Worm (Caenorhabditis elegans) whole organism, young adult: Measurements from ENCODE around the gene Y62H9A.12.

ENCODE experiments used
- B0019.2 ChIP-seq: fragments of 200-800 bp; sonication (Bioruptor generic); conservative IDR thresholded peaks from 2 replicates; pipeline ENCODE4 v1.3.6; 2022; ENCODE audit warnings: missing genetic modification reagents, missing genetic modification characterization, missing compliant biosample characterization
- B0035.1 ChIP-seq: sonication (generic microtip); optimal IDR thresholded peaks from 2 replicates; lab custom pipeline; 2016; ENCODE audit warnings: missing genetic modification characterization, mild to moderate bottlenecking, missing compliant biosample characterization, missing genotype, missing genetic modification reagents
- B0261.1 ChIP-seq: sonication (generic microtip); optimal IDR thresholded peaks from 2 replicates; lab custom pipeline; 2016; ENCODE audit warnings: mild to moderate bottlenecking, missing genetic modification characterization, moderate library complexity, missing compliant biosample characterization
- C17E4.6 ChIP-seq: fragments of 200-800 bp; sonication (Bioruptor generic); IDR thresholded peaks from 2 replicates; pipeline ENCODE4 v1.3.6; 2022; ENCODE audit warnings: missing genetic modification reagents, missing genetic modification characterization, missing compliant biosample characterization
- F23B12.7 ChIP-seq: sonication (generic microtip); optimal IDR thresholded peaks from 2 replicates; lab custom pipeline; 2017; ENCODE audit warnings: missing genetic modification characterization, mild to moderate bottlenecking, missing compliant biosample characterization, antibody characterized with exemption, moderate library complexity; ENCODE audit not compliant: insufficient read depth
- F55B11.4 ChIP-seq: sonication (generic microtip); optimal IDR thresholded peaks from 2 replicates; lab custom pipeline; 2016; ENCODE audit warnings: missing compliant biosample characterization, missing genetic modification characterization, borderline replicate concordance; ENCODE audit not compliant: insufficient read depth
- K12H6.12 ChIP-seq: fragments of 200-800 bp; sonication (Bioruptor generic); optimal IDR thresholded peaks from 2 replicates; lab custom pipeline; 2018; ENCODE audit warnings: mild to moderate bottlenecking, missing genetic modification characterization, missing compliant biosample characterization
- T07F8.4 ChIP-seq: sonication (generic microtip); optimal IDR thresholded peaks from 2 replicates; lab custom pipeline; 2016; ENCODE audit warnings: mild to moderate bottlenecking, missing genetic modification characterization, moderate library complexity, missing compliant biosample characterization
- Y53F4B.3 ChIP-seq: fragments of 200-800 bp; sonication (Bioruptor generic); IDR thresholded peaks from 2 replicates; pipeline ENCODE4 v1.3.6; 2022; ENCODE audit warnings: missing genetic modification reagents, missing genetic modification characterization, missing compliant biosample characterization
- Y53G8AR.9 ChIP-seq: fragments of 200-800 bp; sonication (Bioruptor generic); conservative IDR thresholded peaks from 2 replicates; pipeline ENCODE4 v1.3.6; 2022; ENCODE audit warnings: missing genetic modification reagents, missing genetic modification characterization, missing compliant biosample characterization
- Y67H2A.10 ChIP-seq: fragments of 200-800 bp; sonication (Bioruptor generic); conservative IDR thresholded peaks from 2 replicates; pipeline ENCODE4 v1.3.6; 2022; ENCODE audit warnings: missing genetic modification reagents, missing genetic modification characterization, missing compliant biosample characterization
- Y95B8A.8 ChIP-seq: fragments of 200-800 bp; sonication (Bioruptor generic); IDR thresholded peaks from 2 replicates; pipeline ENCODE4 v1.3.6; 2022; ENCODE audit warnings: missing genetic modification reagents, missing genetic modification characterization, missing compliant biosample characterization
- athp-1 ChIP-seq: sonication (generic microtip); optimal IDR thresholded peaks from 2 replicates; lab custom pipeline; 2017; ENCODE audit warnings: mild to moderate bottlenecking, missing genetic modification characterization, missing compliant biosample characterization
- attf-5 ChIP-seq: fragments of 200-800 bp; sonication (Bioruptor generic); optimal IDR thresholded peaks from 2 replicates; lab custom pipeline; 2018; ENCODE audit warnings: mild to moderate bottlenecking, missing genetic modification characterization, missing compliant biosample characterization
- cebp-1 ChIP-seq, 2 experiments: fragments of 200-800 bp in 1 of 2; sonication (Bioruptor generic) in 1 of 2; sonication (generic microtip) in 1 of 2; IDR thresholded peaks in 1 of 2; optimal IDR thresholded peaks in 1 of 2; 2 replicates each; pipeline versions ENCODE4 v1.3.6 to Lab custom; 2017 to 2022; ENCODE audit warnings: missing compliant biosample characterization in 2 of 2, missing genetic modification characterization in 2 of 2, mild to moderate bottlenecking in 1 of 2, missing genetic modification reagents in 1 of 2, moderate library complexity in 1 of 2
- ceh-79 ChIP-seq: sonication (generic microtip); optimal IDR thresholded peaks from 2 replicates; lab custom pipeline; 2017; ENCODE audit warnings: mild to moderate bottlenecking, missing genetic modification characterization, missing compliant biosample characterization
- ceh-91 ChIP-seq: fragments of 200-800 bp; sonication (Bioruptor generic); IDR thresholded peaks from 2 replicates; pipeline ENCODE4 v1.3.6; 2022; ENCODE audit warnings: missing genetic modification reagents, missing genetic modification characterization, missing compliant biosample characterization
- chd-7 ChIP-seq: sonication (generic microtip); optimal IDR thresholded peaks from 2 replicates; lab custom pipeline; 2016; ENCODE audit warnings: mild to moderate bottlenecking, missing genetic modification characterization, moderate library complexity, missing compliant biosample characterization
- die-1 ChIP-seq: sonication (generic microtip); optimal IDR thresholded peaks from 2 replicates; lab custom pipeline; 2016; ENCODE audit warnings: missing genotype, mild to moderate bottlenecking, missing genetic modification characterization, missing compliant biosample characterization
- dpl-1 ChIP-seq: fragments of 150-350 bp; optimal IDR thresholded peaks from 2 replicates; lab custom pipeline; 2014; ENCODE audit warnings: missing biosample characterization, missing genetic modification reagents, missing genetic modification characterization
- egl-18 ChIP-seq: fragments of 200-800 bp; sonication (Bioruptor generic); IDR thresholded peaks from 2 replicates; pipeline ENCODE4 v1.3.6; 2022; ENCODE audit warnings: missing genetic modification reagents, missing genetic modification characterization, missing compliant biosample characterization
- ekl-4 ChIP-seq: fragments of 200-800 bp; sonication (Bioruptor generic); IDR thresholded peaks from 2 replicates; pipeline ENCODE4 v1.3.6; 2022; ENCODE audit warnings: missing genetic modification reagents, missing genetic modification characterization, missing compliant biosample characterization
- him-1 ChIP-seq: sonication (generic microtip); optimal IDR thresholded peaks from 2 replicates; lab custom pipeline; 2016; ENCODE audit warnings: missing genotype, missing genetic modification reagents, missing genetic modification characterization, missing compliant biosample characterization
- hlh-12 ChIP-seq: sonication (generic microtip); optimal IDR thresholded peaks from 2 replicates; lab custom pipeline; 2016; ENCODE audit warnings: missing genetic modification characterization, missing compliant biosample characterization
- hrde-1 ChIP-seq: sonication (generic microtip); optimal IDR thresholded peaks from 2 replicates; lab custom pipeline; 2016; ENCODE audit warnings: missing genetic modification characterization, mild to moderate bottlenecking, missing compliant biosample characterization, moderate library complexity, missing genotype, missing genetic modification reagents, borderline replicate concordance
- lin-26 ChIP-seq: fragments of 200-800 bp; sonication (Bioruptor generic); IDR thresholded peaks from 2 replicates; pipeline ENCODE4 v1.3.6; 2022; ENCODE audit warnings: missing genetic modification reagents, missing genetic modification characterization, missing compliant biosample characterization
- lin-35 ChIP-seq, 3 experiments: fragments of 150-350 bp in 2 of 3; sonication (generic microtip) in 1 of 3; optimal IDR thresholded peaks; 2 replicates each; lab custom pipeline; 2014 to 2018; ENCODE audit warnings: missing biosample characterization in 3 of 3, missing genetic modification characterization in 3 of 3, missing genetic modification reagents in 3 of 3
- lin-40 ChIP-seq: sonication (generic microtip); optimal IDR thresholded peaks from 2 replicates; lab custom pipeline; 2016; ENCODE audit warnings: missing genetic modification characterization, mild to moderate bottlenecking, missing compliant biosample characterization, missing genotype, missing genetic modification reagents
- lsy-27 ChIP-seq: sonication (generic microtip); optimal IDR thresholded peaks from 2 replicates; lab custom pipeline; 2017; ENCODE audit warnings: missing genetic modification characterization, mild to moderate bottlenecking, missing compliant biosample characterization, antibody characterized with exemption, missing genotype, borderline replicate concordance; ENCODE audit not compliant: insufficient read depth
- madf-8 ChIP-seq: fragments of 200-800 bp; sonication (Bioruptor generic); conservative IDR thresholded peaks from 2 replicates; pipeline ENCODE4 v1.3.6; 2022; ENCODE audit warnings: missing genetic modification reagents, missing genetic modification characterization, missing compliant biosample characterization
- mcd-1 ChIP-seq: fragments of 200-800 bp; sonication (Bioruptor generic); IDR thresholded peaks from 2 replicates; pipeline ENCODE4 v1.3.6; 2022; ENCODE audit warnings: missing genetic modification reagents, missing genetic modification characterization, missing compliant biosample characterization
- mes-4 ChIP-seq: sonication (generic microtip); optimal IDR thresholded peaks from 2 replicates; lab custom pipeline; 2016; ENCODE audit warnings: missing genotype, missing genetic modification characterization, missing compliant biosample characterization
- nfya-1 ChIP-seq: sonication (generic microtip); optimal IDR thresholded peaks from 2 replicates; lab custom pipeline; 2017; ENCODE audit warnings: antibody characterized with exemption, missing compliant biosample characterization, missing genetic modification characterization, borderline replicate concordance; ENCODE audit not compliant: insufficient read depth
- nhr-120 ChIP-seq: fragments of 200-800 bp; sonication (Bioruptor generic); IDR thresholded peaks from 2 replicates; pipeline ENCODE4 v1.3.6; 2022; ENCODE audit warnings: missing genetic modification characterization, missing compliant biosample characterization
- nhr-80 ChIP-seq: sonication (generic microtip); optimal IDR thresholded peaks from 2 replicates; lab custom pipeline; 2016; ENCODE audit warnings: missing genetic modification characterization, missing compliant biosample characterization
- pbrm-1 ChIP-seq: fragments of 200-800 bp; sonication (Bioruptor generic); IDR thresholded peaks from 2 replicates; pipeline ENCODE4 v1.3.6; 2022; ENCODE audit warnings: missing genetic modification reagents, missing genetic modification characterization, missing compliant biosample characterization
- tbp1 ChIP-seq: fragments of 200-800 bp; sonication (Bioruptor generic); optimal IDR thresholded peaks from 2 replicates; lab custom pipeline; 2018; ENCODE audit warnings: mild to moderate bottlenecking, missing genetic modification characterization, missing compliant biosample characterization
- tbx-9 ChIP-seq: sonication (generic microtip); optimal IDR thresholded peaks from 2 replicates; lab custom pipeline; 2016; ENCODE audit warnings: borderline replicate concordance, missing genetic modification characterization, inconsistent platforms, missing compliant biosample characterization
- tlf-1 ChIP-seq: fragments of 200-800 bp; sonication (Bioruptor generic); optimal IDR thresholded peaks from 2 replicates; lab custom pipeline; 2018; ENCODE audit warnings: mild to moderate bottlenecking, missing genetic modification characterization, missing compliant biosample characterization
- unc-130 ChIP-seq: sonication (generic microtip); optimal IDR thresholded peaks from 2 replicates; lab custom pipeline; 2016; ENCODE audit warnings: missing genetic modification reagents, missing genetic modification characterization, missing compliant biosample characterization
- unc-62 ChIP-seq: fragments of 150-350 bp; optimal IDR thresholded peaks from 2 replicates; lab custom pipeline; 2014; ENCODE audit warnings: missing biosample characterization, missing genetic modification reagents, missing genetic modification characterization
- xnd-1 ChIP-seq: sonication (generic microtip); optimal IDR thresholded peaks from 2 replicates; lab custom pipeline; 2016; ENCODE audit warnings: missing genotype, missing genetic modification reagents, missing genetic modification characterization, missing compliant biosample characterization
- zfh-2 ChIP-seq: fragments of 200-800 bp; sonication (Bioruptor generic); conservative IDR thresholded peaks from 2 replicates; pipeline ENCODE4 v1.3.6; 2022; ENCODE audit warnings: missing genetic modification reagents, missing genetic modification characterization, missing compliant biosample characterization
- ztf-22 ChIP-seq: fragments of 200-800 bp; sonication (Bioruptor generic); optimal IDR thresholded peaks from 2 replicates; lab custom pipeline; 2018; ENCODE audit warnings: mild to moderate bottlenecking, missing genetic modification characterization, moderate library complexity, missing compliant biosample characterization
- ztf-26 ChIP-seq: sonication (generic microtip); optimal IDR thresholded peaks from 2 replicates; lab custom pipeline; 2017; ENCODE audit warnings: missing genetic modification characterization, missing compliant biosample characterization
- ztf-28 ChIP-seq: fragments of 200-800 bp; sonication (Bioruptor generic); IDR thresholded peaks from 2 replicates; pipeline ENCODE4 v1.3.6; 2022; ENCODE audit warnings: missing genetic modification reagents, missing genetic modification characterization, missing compliant biosample characterization
- ztf-3 ChIP-seq: fragments of 200-800 bp; sonication (Bioruptor generic); optimal IDR thresholded peaks from 2 replicates; lab custom pipeline; 2018; ENCODE audit warnings: mild to moderate bottlenecking, missing genetic modification characterization, missing compliant biosample characterization
- ztf-6 ChIP-seq: fragments of 200-800 bp; sonication (Bioruptor generic); IDR thresholded peaks from 2 replicates; pipeline ENCODE4 v1.3.6; 2022; ENCODE audit warnings: missing genetic modification reagents, missing genetic modification characterization, missing compliant biosample characterization

Gene Y62H9A.12

DNA sequence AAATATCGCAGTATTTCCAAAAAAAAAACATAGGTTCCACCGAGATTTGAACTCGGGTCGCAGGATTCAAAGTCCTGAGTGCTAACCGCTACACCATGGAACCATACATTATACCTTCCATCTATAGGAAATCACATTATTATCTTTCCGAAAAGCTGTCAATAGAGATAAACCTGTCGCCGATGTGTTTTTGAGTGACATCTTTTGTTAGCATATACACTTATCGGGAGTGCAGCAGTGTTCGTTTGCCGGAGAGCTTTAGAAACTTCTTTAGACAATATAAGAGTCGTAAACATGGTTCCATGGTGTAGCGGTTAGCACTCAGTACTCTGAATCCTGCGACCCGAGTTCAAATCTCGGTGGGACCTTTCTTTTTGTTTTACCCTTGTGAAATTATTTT lies 41.7 kb upstream of the Y62H9A.12 start (continued):
- TF ChIP-seq T07F8.4 (tag; lab: Kevin White, UChicago) = no peak
- peak; percentile 8 for TF ChIP-seq lsy-27
- no peak for TF ChIP-seq unc-130 (GFP tag; lab: Kevin White, UChicago)
- TF ChIP-seq egl-18 = no peak
- no peak for TF ChIP-seq ztf-22 (GFP tag; lab: Kevin White, UChicago)
- peak; percentile 88 for TF ChIP-seq tbp1 (GFP tag; lab: Kevin White, UChicago)
- TF ChIP-seq attf-5 = peak; percentile 17
- no peak for TF ChIP-seq hlh-12 (tag; lab: Kevin White, UChicago)
- TF ChIP-seq cebp-1 (GFP tag; IDR thresholded peaks at IDR 0.05; lab: Robert Waterston, UW) = no peak
- TF ChIP-seq cebp-1 (tag; optimal IDR thresholded peaks at IDR 0.05; lab: Kevin White, UChicago) = no peak
- peak; percentile 36 for TF ChIP-seq ekl-4 (GFP tag; lab: Robert Waterston, UW)
- TF ChIP-seq ztf-28 = no peak
- TF ChIP-seq nfya-1 (tag; lab: Kevin White, UChicago) = no peak
- no peak for TF ChIP-seq F55B11.4 (tag; lab: Kevin White, UChicago)
- TF ChIP-seq Y67H2A.10 (GFP tag; lab: Robert Waterston, UW) = no peak
- TF ChIP-seq die-1 (tag; lab: Kevin White, UChicago) = peak; percentile 44
- TF ChIP-seq B0261.1 (tag; lab: Kevin White, UChicago) = peak; percentile 84
- no peak for TF ChIP-seq zfh-2
- no peak for TF ChIP-seq tbx-9 (tag; lab: Kevin White, UChicago)
- TF ChIP-seq ceh-91 (GFP tag; lab: Robert Waterston, UW) = no peak
- no peak for TF ChIP-seq mcd-1
- TF ChIP-seq lin-35 (GFP tag; optimal IDR thresholded peaks at IDR 0.05; lab: Kevin White, UChicago) = no peak
- peak; percentile 28 for TF ChIP-seq him-1 (tag; lab: Kevin White, UChicago)
- no peak for TF ChIP-seq ztf-3 (GFP tag; lab: Kevin White, UChicago)
- peak; percentile 71; the same call in 1 of the 2 replicates for TF ChIP-seq Y53G8AR.9 (GFP tag; lab: Robert Waterston, UW)
- peak; percentile 17 for TF ChIP-seq nhr-80 (tag; lab: Kevin White, UChicago)
- no peak for TF ChIP-seq F23B12.7 (tag; lab: Kevin White, UChicago)
- no peak for TF ChIP-seq tlf-1 (GFP tag; lab: Kevin White, UChicago)
- no peak for TF ChIP-seq C17E4.6 (GFP tag; lab: Robert Waterston, UW)
- TF ChIP-seq chd-7 (tag; lab: Kevin White, UChicago) = no peak
- TF ChIP-seq ztf-6 = no peak
- no peak for TF ChIP-seq Y95B8A.8
- no peak for TF ChIP-seq K12H6.12 (tag; lab: Kevin White, UChicago)
- no peak for TF ChIP-seq athp-1 (tag; lab: Kevin White, UChicago)
- no peak for TF ChIP-seq xnd-1 (tag; lab: Kevin White, UChicago)
- TF ChIP-seq madf-8 (GFP tag; lab: Robert Waterston, UW) = no peak
- peak; percentile 93 for TF ChIP-seq lin-26 (GFP tag; lab: Robert Waterston, UW)
- no peak for TF ChIP-seq B0019.2
- no peak for TF ChIP-seq dpl-1 (GFP tag; lab: Kevin White, UChicago)
- TF ChIP-seq unc-62 (GFP tag; lab: Kevin White, UChicago) = no peak
- no peak for TF ChIP-seq hrde-1 (tag; lab: Kevin White, UChicago)
- TF ChIP-seq nhr-120 (GFP tag; lab: Robert Waterston, UW) = 0 out of 2 replicates have a peak, but pooled peaks have one; percentile 29
- no peak for TF ChIP-seq pbrm-1 (GFP tag; lab: Robert Waterston, UW)
- TF ChIP-seq Y53F4B.3 (GFP tag; lab: Robert Waterston, UW) = no peak
- TF ChIP-seq lin-40 (tag; lab: Kevin White, UChicago) = no peak
- no peak for TF ChIP-seq mes-4 (tag; lab: Kevin White, UChicago)
- TF ChIP-seq ceh-79 (tag; lab: Kevin White, UChicago) = no peak
- no peak for TF ChIP-seq ztf-26
- TF ChIP-seq B0035.1 (tag; lab: Kevin White, UChicago) = peak; percentile 47
